Fruit fly (Drosophila melanogaster) whole organism, pupa: ENCODE results near the gene Liprin-beta.

ENCODE experiments used
- CG10348 ChIP-seq: fragments of 200-800 bp; sonication (Bioruptor generic); IDR thresholded peaks from 2 replicates; pipeline ENCODE4 v1.3.6; 2022; ENCODE audit warnings: missing biosample characterization, missing genetic modification characterization
- CG12605 ChIP-seq: fragments of 200-800 bp; sonication (Bioruptor generic); IDR thresholded peaks from 2 replicates; pipeline ENCODE4 v1.3.6; 2022; ENCODE audit warnings: missing biosample characterization, missing genetic modification characterization
- CG13204 ChIP-seq: fragments of 200-800 bp; sonication (Bioruptor generic); optimal IDR thresholded peaks from 2 replicates; lab custom pipeline; 2018; ENCODE audit warnings: missing biosample characterization, mild to moderate bottlenecking, missing genetic modification characterization, moderate library complexity
- CG14655 ChIP-seq: fragments of 200-800 bp; sonication (Bioruptor generic); optimal IDR thresholded peaks from 3 replicates; lab custom pipeline; 2017; ENCODE audit warnings: mild to moderate bottlenecking, missing biosample characterization, missing genetic modification reagents, missing genetic modification characterization
- CG15710 ChIP-seq: fragments of 200-800 bp; sonication (Bioruptor generic); optimal IDR thresholded peaks from 2 replicates; lab custom pipeline; 2018; ENCODE audit warnings: missing biosample characterization, mild to moderate bottlenecking, missing genetic modification characterization, moderate library complexity
- CG17806 ChIP-seq: fragments of 200-800 bp; sonication (Bioruptor generic); optimal IDR thresholded peaks from 2 replicates; lab custom pipeline; 2018; ENCODE audit warnings: missing biosample characterization, mild to moderate bottlenecking, missing genetic modification characterization, moderate library complexity
- CG32121 ChIP-seq: fragments of 200-800 bp; sonication (Bioruptor generic); IDR thresholded peaks from 2 replicates; pipeline ENCODE4 v1.3.6; 2022; ENCODE audit warnings: missing biosample characterization, missing genetic modification characterization
- CG34367 ChIP-seq: fragments of 200-800 bp; sonication (Bioruptor generic); optimal IDR thresholded peaks from 2 replicates; lab custom pipeline; 2018; ENCODE audit warnings: missing biosample characterization, mild to moderate bottlenecking, missing genetic modification characterization
- CG4496 ChIP-seq: fragments of 200-800 bp; sonication (Bioruptor generic); IDR thresholded peaks from 3 replicates; pipeline ENCODE4 v1.3.6; 2022; ENCODE audit warnings: missing biosample characterization, missing genetic modification characterization
- CG8159 ChIP-seq: fragments of 200-800 bp; sonication (Bioruptor generic); optimal IDR thresholded peaks from 3 replicates; lab custom pipeline; 2018; ENCODE audit warnings: missing biosample characterization, mild to moderate bottlenecking, missing genetic modification characterization, moderate library complexity
- CG8301 ChIP-seq: fragments of 200-800 bp; sonication (Bioruptor generic); optimal IDR thresholded peaks from 2 replicates; lab custom pipeline; 2018; ENCODE audit warnings: missing biosample characterization, mild to moderate bottlenecking, missing genetic modification characterization
- CG9948 ChIP-seq: fragments of 200-800 bp; sonication (Bioruptor generic); optimal IDR thresholded peaks from 2 replicates; lab custom pipeline; 2018; ENCODE audit warnings: missing biosample characterization, mild to moderate bottlenecking, missing genetic modification characterization, moderate library complexity
- D1 ChIP-seq: fragments of 200-800 bp; sonication (Bioruptor generic); optimal IDR thresholded peaks from 2 replicates; lab custom pipeline; 2018; ENCODE audit warnings: missing biosample characterization, mild to moderate bottlenecking, missing genetic modification characterization, moderate library complexity
- EcR ChIP-seq: fragments of 200-800 bp; sonication (Bioruptor generic); optimal IDR thresholded peaks from 3 replicates; lab custom pipeline; 2019; ENCODE audit warnings: missing biosample characterization, missing genetic modification characterization, mild to moderate bottlenecking, moderate library complexity, missing genetic modification reagents
- Ets98B ChIP-seq: fragments of 200-800 bp; sonication (Bioruptor generic); IDR thresholded peaks from 2 replicates; pipeline ENCODE4 v1.3.6; 2022; ENCODE audit warnings: missing biosample characterization, missing genetic modification characterization
- Pif1A ChIP-seq: fragments of 200-800 bp; sonication (Bioruptor generic); optimal IDR thresholded peaks from 3 replicates; lab custom pipeline; 2016; ENCODE audit warnings: missing biosample characterization, missing genetic modification characterization
- Pif1B ChIP-seq: fragments of 200-800 bp; sonication (Bioruptor generic); optimal IDR thresholded peaks from 3 replicates; lab custom pipeline; 2016; ENCODE audit warnings: missing biosample characterization, missing genetic modification characterization
- Snoo ChIP-seq: fragments of 200-800 bp; sonication (Bioruptor generic); optimal IDR thresholded peaks from 3 replicates; lab custom pipeline; 2017; ENCODE audit warnings: missing biosample characterization, mild to moderate bottlenecking, missing genetic modification characterization, inconsistent platforms
- fd96Ca ChIP-seq: fragments of 200-800 bp; sonication (Bioruptor generic); IDR thresholded peaks from 3 replicates; pipeline ENCODE4 v1.3.6; 2022; ENCODE audit warnings: missing biosample characterization, missing genetic modification characterization
- gl ChIP-seq: fragments of 200-800 bp; sonication (Bioruptor generic); optimal IDR thresholded peaks from 2 replicates; lab custom pipeline; 2018; ENCODE audit warnings: missing biosample characterization, mild to moderate bottlenecking, missing genetic modification characterization
- rn ChIP-seq: fragments of 200-800 bp; sonication (Bioruptor generic); IDR thresholded peaks from 2 replicates; pipeline ENCODE4 v1.3.6; 2022; ENCODE audit warnings: missing biosample characterization, missing genetic modification characterization

Gene Liprin-beta

DNA sequence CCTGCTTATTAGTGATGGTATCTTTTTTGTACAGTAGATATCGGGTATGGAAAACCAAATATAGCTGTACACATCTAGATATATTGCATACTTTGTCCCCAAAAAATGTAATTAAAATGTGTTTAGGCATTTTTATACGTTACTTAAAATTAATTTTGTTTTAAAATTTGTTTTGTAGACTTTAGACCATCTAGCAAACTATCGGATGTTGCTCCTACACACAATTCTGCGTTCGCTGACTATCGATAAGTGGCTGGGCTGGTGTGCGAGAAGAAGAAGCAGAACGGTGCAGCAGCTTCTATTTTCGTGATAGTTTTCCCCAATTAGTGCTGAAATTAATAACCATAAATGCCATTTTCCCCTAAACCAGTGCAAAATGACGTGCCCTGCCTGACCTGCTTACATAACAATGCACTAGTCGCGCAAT is at the start of gene Liprin-beta, which contains the start of gene Vps36:
TSS of gene Liprin-beta (plus strand) at position 143 of the 427 bp plus-strand sequence.
TSS of gene Vps36 (minus strand) at position 1 of the 427 bp plus-strand sequence.
- TF ChIP-seq CG9948, result peak; percentile 69
- no peak for TF ChIP-seq CG8301 (tag; lab: Kevin White, UChicago)
- no peak for TF ChIP-seq CG8159 (tag; lab: Kevin White, UChicago)
- no peak for TF ChIP-seq CG14655 (GFP tag; lab: Kevin White, UChicago)
- peak; percentile 62 for TF ChIP-seq rn (GFP tag; lab: Robert Waterston, UW)
- TF ChIP-seq CG17806 (tag; lab: Kevin White, UChicago), result peak; percentile 75
- TF ChIP-seq D1 (tag; lab: Kevin White, UChicago), result no peak
- TF ChIP-seq CG4496 (GFP tag; lab: Robert Waterston, UW), result peak; percentile 85
- no peak for TF ChIP-seq gl (tag; lab: Kevin White, UChicago)
- peak; percentile 80 for TF ChIP-seq CG15710 (tag; lab: Kevin White, UChicago)
- no peak for TF ChIP-seq Snoo (tag; lab: Kevin White, UChicago)
- peak; percentile 66; the same call in 1 of the 2 replicates for TF ChIP-seq CG10348
- peak; percentile 80 for TF ChIP-seq CG32121 (GFP tag; lab: Robert Waterston, UW)
- peak; percentile 67 for TF ChIP-seq Ets98B (GFP tag; lab: Robert Waterston, UW)
- no peak for TF ChIP-seq CG12605
- TF ChIP-seq CG13204, result no peak
- no peak for TF ChIP-seq CG34367 (tag; lab: Kevin White, UChicago)
- no peak for TF ChIP-seq Pif1B (GFP tag; lab: Kevin White, UChicago)
- TF ChIP-seq EcR (GFP tag; lab: Kevin White, UChicago), result no peak
- peak; percentile 76 for TF ChIP-seq fd96Ca
- no peak for TF ChIP-seq Pif1A (GFP tag; lab: Kevin White, UChicago)

DNA sequence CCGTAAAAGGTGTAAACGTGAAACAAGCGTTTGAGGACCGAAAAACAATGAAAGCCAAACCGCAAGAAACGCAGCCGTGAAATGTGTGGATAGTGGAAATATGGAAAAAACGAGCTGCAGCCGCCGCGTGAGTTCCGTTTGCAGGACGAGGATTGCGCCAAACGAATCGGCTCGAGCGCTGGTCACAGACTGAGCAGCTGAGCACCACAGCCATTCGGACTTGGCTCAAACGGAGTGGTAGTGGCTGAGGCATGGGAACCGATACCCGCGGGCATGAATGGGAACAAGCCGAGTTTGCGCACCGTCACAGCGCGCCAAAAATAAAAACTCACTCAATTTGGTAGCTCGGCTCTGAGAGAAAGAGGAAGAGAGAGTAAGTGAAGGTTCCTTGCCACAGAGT is 38.4 kb upstream of the Liprin-beta start, which contains the start of gene CG10089:
TSS of gene CG10089 (minus strand) at position 181 of the 400 bp plus-strand sequence.
- TF ChIP-seq CG34367 (tag; lab: Kevin White, UChicago) (no peak), EcR (GFP tag; lab: Kevin White, UChicago) (no peak), CG9948 (no peak), CG12605 (no peak), rn (GFP tag; lab: Robert Waterston, UW) (no peak), CG32121 (GFP tag; lab: Robert Waterston, UW) (no peak), CG8301 (tag; lab: Kevin White, UChicago) (no peak), Snoo (tag; lab: Kevin White, UChicago) (no peak), gl (tag; lab: Kevin White, UChicago) (no peak), CG13204 (no peak), Ets98B (GFP tag; lab: Robert Waterston, UW) (no peak), CG17806 (tag; lab: Kevin White, UChicago) (no peak), fd96Ca (no peak), CG4496 (GFP tag; lab: Robert Waterston, UW) (no peak), D1 (tag; lab: Kevin White, UChicago) (no peak)

DNA sequence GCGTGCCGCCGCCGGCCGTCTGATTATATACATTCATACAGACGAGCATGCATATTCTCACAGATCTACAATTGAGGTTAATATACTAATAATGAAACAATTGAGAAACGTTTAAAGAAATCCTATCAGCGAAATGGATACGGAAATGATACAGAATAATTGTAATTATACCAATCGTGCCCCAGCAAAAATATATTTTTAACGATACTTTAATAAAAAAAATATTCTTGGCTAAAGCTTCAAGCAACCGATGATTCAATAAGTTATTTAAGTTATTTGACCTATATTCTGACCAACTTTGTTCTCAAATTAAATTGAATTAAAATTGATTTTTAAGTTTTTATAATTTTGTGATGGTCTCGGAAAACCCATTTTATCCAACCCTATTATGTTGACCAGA is 37.0 kb upstream of the Liprin-beta start:
- TF ChIP-seq Pif1A (GFP tag; lab: Kevin White, UChicago), result no peak
- TF ChIP-seq CG8301 (tag; lab: Kevin White, UChicago), result peak; percentile 15
- TF ChIP-seq CG12605, result peak; percentile 18; the same call in 1 of the 2 replicates
- no peak for TF ChIP-seq CG13204

DNA sequence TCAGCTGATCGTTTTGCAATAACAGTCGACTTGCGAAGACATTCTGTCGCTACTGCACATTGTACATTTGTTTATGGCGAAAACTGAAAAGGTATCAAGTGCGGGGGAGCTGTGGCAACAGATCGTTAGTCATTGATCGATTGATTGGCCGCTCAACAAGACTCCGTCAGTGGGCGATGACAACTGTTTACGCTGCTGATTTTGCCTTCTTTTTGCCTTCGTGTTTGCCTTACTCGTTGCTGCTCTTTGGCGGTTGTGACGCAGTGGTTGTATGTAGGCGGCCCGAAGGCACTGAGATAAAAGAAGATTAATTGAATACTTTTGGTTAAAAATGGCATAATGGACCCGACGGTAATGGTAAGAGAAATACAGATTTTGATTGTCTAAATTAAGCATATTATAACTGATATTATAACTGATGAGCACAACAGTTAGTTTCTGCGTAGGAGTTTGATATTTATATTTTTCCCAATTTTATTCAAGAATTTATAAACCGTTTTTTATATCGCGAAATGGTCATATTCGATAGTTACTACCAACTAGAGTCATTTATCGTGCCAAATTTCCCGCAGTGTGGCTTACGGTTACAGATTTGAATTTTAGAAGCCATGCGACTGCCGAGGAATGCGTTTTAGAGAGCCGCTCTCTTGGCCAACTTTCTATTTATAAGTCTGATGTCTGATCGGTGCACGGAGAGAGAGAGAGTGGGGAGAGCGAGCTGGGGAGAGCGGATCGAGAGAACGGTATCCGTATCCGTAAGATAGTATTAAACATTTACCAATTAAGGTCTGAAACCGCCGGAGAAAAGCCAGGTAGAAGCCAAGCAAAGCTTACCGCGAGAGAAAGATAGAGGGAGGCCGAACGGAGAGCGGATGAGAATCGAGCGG is 36.2 kb upstream of the Liprin-beta start:
- TF ChIP-seq CG17806 (tag; lab: Kevin White, UChicago) (peak; percentile 89), CG9948 (peak; percentile 95), Ets98B (GFP tag; lab: Robert Waterston, UW) (peak; percentile 90), EcR (GFP tag; lab: Kevin White, UChicago) (no peak), CG13204 (peak; percentile 60), CG8159 (tag; lab: Kevin White, UChicago) (peak; percentile 90), CG15710 (tag; lab: Kevin White, UChicago) (peak; percentile 93), CG4496 (GFP tag; lab: Robert Waterston, UW) (peak; percentile 88), CG34367 (tag; lab: Kevin White, UChicago) (peak; percentile 91), Snoo (tag; lab: Kevin White, UChicago) (peak; percentile 79), D1 (tag; lab: Kevin White, UChicago) (peak; percentile 92), CG10348 (peak; percentile 71), Pif1B (GFP tag; lab: Kevin White, UChicago) (peak; percentile 81), CG8301 (tag; lab: Kevin White, UChicago) (peak; percentile 97), CG32121 (GFP tag; lab: Robert Waterston, UW) (peak; percentile 94), CG14655 (GFP tag; lab: Kevin White, UChicago) (peak; percentile 97), CG12605 (peak; percentile 75), gl (tag; lab: Kevin White, UChicago) (peak; percentile 72), Pif1A (GFP tag; lab: Kevin White, UChicago) (peak; percentile 88), fd96Ca (peak; percentile 86), rn (GFP tag; lab: Robert Waterston, UW) (peak; percentile 87)
